Worm (Caenorhabditis elegans) whole organism, late embryonic: Measurements from ENCODE around the gene T01D1.8.
A peak's percentile ranks its signal among the peaks of the same experiment; 100 is the strongest.

Source experiments
- F13H6.1 ChIP-seq: sonication (generic microtip); optimal IDR thresholded peaks from 2 replicates; lab custom pipeline; 2016; ENCODE audit warnings: missing genetic modification characterization, missing compliant biosample characterization
- K09A11.1 ChIP-seq: sonication (generic microtip); optimal IDR thresholded peaks from 2 replicates; lab custom pipeline; 2017; ENCODE audit warnings: antibody characterized with exemption, mild to moderate bottlenecking, missing genetic modification characterization, missing compliant biosample characterization; ENCODE audit not compliant: insufficient read depth
- T23F11.4 ChIP-seq: fragments of 200-800 bp; sonication (Bioruptor generic); optimal IDR thresholded peaks from 2 replicates; lab custom pipeline; 2018; ENCODE audit warnings: mild to moderate bottlenecking, missing genetic modification characterization, missing compliant biosample characterization
- Y22D7AL.16 ChIP-seq: sonication (generic microtip); optimal IDR thresholded peaks from 2 replicates; lab custom pipeline; 2016; ENCODE audit warnings: missing genetic modification characterization, missing compliant biosample characterization
- ama-1 ChIP-seq: fragments of 150-350 bp; optimal IDR thresholded peaks from 2 replicates; lab custom pipeline; 2014
- ceh-14 ChIP-seq: sonication (generic microtip); optimal IDR thresholded peaks from 2 replicates; lab custom pipeline; 2016; ENCODE audit warnings: missing genotype, missing genetic modification characterization, missing compliant biosample characterization
- ceh-24 ChIP-seq: sonication (generic microtip); optimal IDR thresholded peaks from 2 replicates; lab custom pipeline; 2016; ENCODE audit warnings: mild to moderate bottlenecking, missing genetic modification characterization, missing compliant biosample characterization
- ceh-31 ChIP-seq: sonication (generic microtip); optimal IDR thresholded peaks from 2 replicates; lab custom pipeline; 2016; ENCODE audit warnings: missing genetic modification characterization, missing compliant biosample characterization
- ceh-45 ChIP-seq: fragments of 200-800 bp; sonication (Bioruptor generic); IDR thresholded peaks from 2 replicates; pipeline ENCODE4 v1.3.6; 2022; ENCODE audit warnings: missing genetic modification reagents, missing genetic modification characterization, missing compliant biosample characterization
- ceh-48 ChIP-seq: sonication (generic microtip); optimal IDR thresholded peaks from 2 replicates; lab custom pipeline; 2016; ENCODE audit warnings: missing genetic modification characterization, inconsistent platforms, missing compliant biosample characterization
- ceh-6 ChIP-seq: fragments of 200-800 bp; sonication (Bioruptor generic); optimal IDR thresholded peaks from 2 replicates; lab custom pipeline; 2018; ENCODE audit warnings: mild to moderate bottlenecking, missing genetic modification characterization, missing compliant biosample characterization
- che-1 ChIP-seq: sonication (generic microtip); optimal IDR thresholded peaks from 2 replicates; lab custom pipeline; 2016; ENCODE audit warnings: mild to moderate bottlenecking, missing genetic modification characterization, missing compliant biosample characterization
- elt-2 ChIP-seq: sonication (generic microtip); optimal IDR thresholded peaks from 2 replicates; lab custom pipeline; 2016; ENCODE audit warnings: missing genetic modification reagents, missing genetic modification characterization, missing compliant biosample characterization
- ets-4 ChIP-seq: sonication (generic microtip); optimal IDR thresholded peaks from 2 replicates; lab custom pipeline; 2016; ENCODE audit warnings: missing genetic modification characterization, missing compliant biosample characterization
- gmeb-2 ChIP-seq: sonication (generic microtip); optimal IDR thresholded peaks from 2 replicates; lab custom pipeline; 2016; ENCODE audit warnings: missing genetic modification characterization, inconsistent platforms, missing compliant biosample characterization
- hlh-8 ChIP-seq: sonication (generic microtip); optimal IDR thresholded peaks from 2 replicates; lab custom pipeline; 2016; ENCODE audit warnings: missing genotype, missing genetic modification characterization, missing compliant biosample characterization
- lin-11 ChIP-seq: fragments of 200-800 bp; sonication (Bioruptor generic); optimal IDR thresholded peaks from 2 replicates; lab custom pipeline; 2018; ENCODE audit warnings: mild to moderate bottlenecking, missing genetic modification characterization, missing compliant biosample characterization
- mec-3 ChIP-seq: sonication (generic microtip); optimal IDR thresholded peaks from 2 replicates; lab custom pipeline; 2016; ENCODE audit warnings: borderline replicate concordance, missing genetic modification characterization, missing compliant biosample characterization
- pax-1 ChIP-seq: fragments of 150-350 bp; optimal IDR thresholded peaks from 2 replicates; lab custom pipeline; 2014; ENCODE audit warnings: missing biosample characterization, missing genetic modification characterization
- pqm-1 ChIP-seq: sonication (generic microtip); optimal IDR thresholded peaks from 2 replicates; lab custom pipeline; 2016; ENCODE audit warnings: missing genetic modification characterization, missing compliant biosample characterization
- rnt-1 ChIP-seq: sonication (generic microtip); optimal IDR thresholded peaks from 2 replicates; lab custom pipeline; 2016; ENCODE audit warnings: missing genetic modification characterization, missing compliant biosample characterization
- sox-2 ChIP-seq: fragments of 200-800 bp; sonication (Bioruptor generic); IDR thresholded peaks from 2 replicates; pipeline ENCODE4 v1.3.6; 2022; ENCODE audit warnings: missing genetic modification reagents, missing genetic modification characterization, missing compliant biosample characterization
- syd-9 ChIP-seq: sonication (generic microtip); optimal IDR thresholded peaks from 2 replicates; lab custom pipeline; 2016; ENCODE audit warnings: mild to moderate bottlenecking, missing genetic modification characterization, moderate library complexity, missing compliant biosample characterization
- unc-3 ChIP-seq, 2 experiments: fragments of 200-800 bp in 1 of 2; sonication (Bioruptor generic) in 1 of 2; sonication (generic microtip) in 1 of 2; conservative IDR thresholded peaks in 1 of 2; optimal IDR thresholded peaks in 1 of 2; 2 replicates each; pipeline versions ENCODE4 v1.3.6 to Lab custom; 2016 to 2022; ENCODE audit warnings: missing compliant biosample characterization in 2 of 2, missing genetic modification characterization in 2 of 2, missing genetic modification reagents in 1 of 2
- unc-55 ChIP-seq: sonication (generic microtip); optimal IDR thresholded peaks from 2 replicates; lab custom pipeline; 2017; ENCODE audit warnings: missing biosample characterization, missing genetic modification reagents, missing genetic modification characterization

Gene T01D1.8

DNA sequence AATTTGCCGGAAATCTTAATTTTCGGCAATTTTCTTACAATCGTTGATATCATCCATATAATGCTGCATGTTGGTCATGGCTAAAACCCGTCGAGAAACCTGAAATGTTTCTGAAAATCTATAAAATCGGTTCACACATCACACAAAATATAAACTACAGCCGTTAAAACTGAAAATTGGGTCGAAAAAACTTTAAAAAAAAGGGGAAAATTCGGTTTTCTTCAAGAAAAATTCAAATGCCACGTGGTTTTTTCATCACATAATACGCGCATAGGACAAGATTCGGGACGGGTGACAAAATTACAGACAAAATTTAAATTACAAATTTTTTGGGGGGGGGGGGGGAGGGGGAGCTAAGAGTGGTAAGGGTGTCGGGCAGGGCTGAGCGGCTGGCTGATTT lies 46.1 kb downstream of the T01D1.8 start, which contains the start of gene Y43H11AL.1:
TSS of gene Y43H11AL.1 (minus strand) at position 101 of the 400 bp plus-strand sequence.
- no peak for TF ChIP-seq sox-2 (GFP tag; lab: Robert Waterston, UW)
- no peak for TF ChIP-seq ceh-31 (tag; lab: Kevin White, UChicago)
- TF ChIP-seq unc-3 (GFP tag; conservative IDR thresholded peaks at IDR 0.05; lab: Robert Waterston, UW), result no peak
- TF ChIP-seq unc-3 (tag; optimal IDR thresholded peaks at IDR 0.05; lab: Kevin White, UChicago), result no peak
- TF ChIP-seq ceh-48 (tag; lab: Kevin White, UChicago), result no peak
- TF ChIP-seq F13H6.1 (tag; lab: Kevin White, UChicago), result no peak
- TF ChIP-seq mec-3 (tag; lab: Kevin White, UChicago), result no peak
- no peak for TF ChIP-seq rnt-1
- no peak for TF ChIP-seq ceh-14 (tag; lab: Kevin White, UChicago)

ce11 chrII:237721-238120 lies 51.2 kb downstream of the T01D1.8 start, which contains the start of gene laat-1:
TSS of gene laat-1 (minus strand) at chrII:237821.
- no peak for TF ChIP-seq ceh-24 (tag; lab: Kevin White, UChicago)
- TF ChIP-seq F13H6.1 (tag; lab: Kevin White, UChicago), result no peak
- no peak for TF ChIP-seq unc-55
- TF ChIP-seq ama-1 (lab: Kevin White, UChicago), result no peak
- no peak for TF ChIP-seq ceh-45 (GFP tag; lab: Robert Waterston, UW)
- TF ChIP-seq lin-11 (tag; lab: Kevin White, UChicago), result no peak
- no peak for TF ChIP-seq pax-1
- TF ChIP-seq ets-4 (tag; lab: Kevin White, UChicago), result no peak
- no peak for TF ChIP-seq K09A11.1
- TF ChIP-seq Y22D7AL.16 (tag; lab: Kevin White, UChicago), result no peak
- TF ChIP-seq syd-9, result no peak
- TF ChIP-seq ceh-31 (tag; lab: Kevin White, UChicago), result no peak
- TF ChIP-seq che-1, result no peak
- TF ChIP-seq T23F11.4 (GFP tag; lab: Kevin White, UChicago), result no peak
- no peak for TF ChIP-seq gmeb-2 (tag; lab: Kevin White, UChicago)

- TF ChIP-seq elt-2 (tag; lab: Kevin White, UChicago) (peak; percentile 83), ceh-6 (GFP tag; lab: Kevin White, UChicago) (no peak), pqm-1 (peak; percentile 24), hlh-8 (no peak), T23F11.4 (GFP tag; lab: Kevin White, UChicago) (no peak), sox-2 (GFP tag; lab: Robert Waterston, UW) (no peak)
Measured at ce11 chrII:240043-240442, 53.5 kb downstream of the T01D1.8 start.
